Fruit fly (Drosophila melanogaster): ENCODE results near the gene Cyp6a18.

Gene Cyp6a18

dm6 chr3R:27519879-27520278 is 41.4 kb downstream of the Cyp6a18 start:
- TF ChIP-seq tj (GFP tag; optimal IDR thresholded peaks at IDR 0.05) (no peak), CG1620 (GFP tag; optimal IDR thresholded peaks at IDR 0.05) (no peak), CG33017 (tag; optimal IDR thresholded peaks at IDR 0.05) (no peak), CG7045 (GFP tag; optimal IDR thresholded peaks at IDR 0.05) (no peak), bab1 (GFP tag; optimal IDR thresholded peaks at IDR 0.05) (no peak)

DNA sequence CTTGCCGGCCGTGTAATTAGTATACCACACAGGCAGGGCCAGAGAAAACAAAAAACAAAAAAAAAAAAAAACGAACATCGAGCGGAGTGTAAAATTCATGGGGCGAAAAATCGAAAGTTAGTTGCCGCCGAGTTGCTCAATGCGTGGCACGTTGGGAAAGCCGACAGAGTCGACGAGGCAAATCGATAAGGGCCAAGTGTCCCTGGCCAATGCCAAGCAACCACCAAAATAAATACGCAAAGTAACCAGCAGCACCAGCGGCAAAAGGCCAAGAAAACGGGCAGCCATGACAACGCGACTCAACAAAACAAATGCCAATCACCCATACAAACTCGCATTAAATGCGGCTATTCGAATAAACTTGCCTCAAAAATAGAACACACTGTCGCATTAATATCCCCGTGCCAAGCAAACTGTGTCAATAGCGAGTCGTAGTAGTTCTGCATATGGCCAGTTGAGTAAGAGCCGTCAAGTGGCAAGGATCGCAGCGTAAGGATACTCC is 42.0 kb downstream of the Cyp6a18 start, which contains the start of gene CG12885:
CG12885 (plus strand) TSS at position 452 of the 502 bp plus-strand sequence.
- TF ChIP-seq CG14711 (tag; optimal IDR thresholded peaks at IDR 0.05), result no peak
- no peak for TF ChIP-seq Mnt (GFP tag; optimal IDR thresholded peaks at IDR 0.05)
- no peak for TF ChIP-seq CG7045 (GFP tag; optimal IDR thresholded peaks at IDR 0.05)
- no peak for TF ChIP-seq cic (GFP tag; optimal IDR thresholded peaks at IDR 0.05)
- no peak for TF ChIP-seq CG1620 (GFP tag; optimal IDR thresholded peaks at IDR 0.05)
- no peak for TF ChIP-seq cnc (optimal IDR thresholded peaks at IDR 0.05)
- no peak for TF ChIP-seq CG12768 (GFP tag; optimal IDR thresholded peaks at IDR 0.05)
- no peak for TF ChIP-seq tj (GFP tag; optimal IDR thresholded peaks at IDR 0.05)
- no peak for TF ChIP-seq CG7101 (tag; optimal IDR thresholded peaks at IDR 0.05)
- no peak for TF ChIP-seq Hr96 (GFP tag; optimal IDR thresholded peaks at IDR 0.05)
- no peak for TF ChIP-seq CG5204 (GFP tag; optimal IDR thresholded peaks at IDR 0.05)
- TF ChIP-seq kay (GFP tag; ENCODE audit: borderline replicate concordance), result no peak
- no peak for TF ChIP-seq toe (GFP tag; optimal IDR thresholded peaks at IDR 0.05)
- no peak for TF ChIP-seq CG33017 (tag; optimal IDR thresholded peaks at IDR 0.05)
- TF ChIP-seq ovo (GFP tag; optimal IDR thresholded peaks at IDR 0.05), result no peak

Data from whole organism, adult.